Fruit fly (Drosophila melanogaster) whole organism, embryonic: Measurements from ENCODE around the gene BCAS2.

Experiments
- Antp ChIP-seq: fragments of 200-800 bp; sonication (Bioruptor generic); optimal IDR thresholded peaks from 3 replicates; lab custom pipeline; 2016; ENCODE audit warnings: missing biosample characterization, missing genetic modification characterization
- C15 ChIP-seq: fragments of 200-800 bp; sonication (Bioruptor generic); IDR thresholded peaks from 3 replicates; pipeline ENCODE4 v1.3.6; 2022; ENCODE audit warnings: missing biosample characterization, missing genetic modification characterization
- CG10147 ChIP-seq: fragments of 200-800 bp; sonication (Bioruptor generic); optimal IDR thresholded peaks from 2 replicates; lab custom pipeline; 2019; ENCODE audit warnings: missing biosample characterization, mild to moderate bottlenecking, missing genetic modification characterization, moderate library complexity
- CG10274 ChIP-seq: fragments of 200-800 bp; sonication (Bioruptor generic); optimal IDR thresholded peaks from 3 replicates; lab custom pipeline; 2017; ENCODE audit warnings: missing biosample characterization, mild to moderate bottlenecking, missing genetic modification characterization
- CG10462 ChIP-seq: fragments of 200-800 bp; sonication (Bioruptor generic); optimal IDR thresholded peaks from 2 replicates; lab custom pipeline; 2016; ENCODE audit warnings: missing biosample characterization, missing genetic modification characterization
- CG11398 ChIP-seq: fragments of 200-800 bp; sonication (Bioruptor generic); optimal IDR thresholded peaks from 2 replicates; lab custom pipeline; 2016; ENCODE audit warnings: missing biosample characterization, missing genetic modification characterization
- CG11560 ChIP-seq: fragments of 200-800 bp; sonication (Bioruptor generic); IDR thresholded peaks from 3 replicates; pipeline ENCODE4 v1.3.6; 2022; ENCODE audit warnings: missing biosample characterization, missing genetic modification characterization
- CG12391 ChIP-seq: fragments of 200-800 bp; sonication (Bioruptor generic); optimal IDR thresholded peaks from 3 replicates; lab custom pipeline; 2018; ENCODE audit warnings: missing biosample characterization, mild to moderate bottlenecking, missing genetic modification characterization, moderate library complexity
- CG12659 ChIP-seq: fragments of 200-800 bp; sonication (Bioruptor generic); optimal IDR thresholded peaks from 3 replicates; lab custom pipeline; 2017; ENCODE audit warnings: mild to moderate bottlenecking, missing biosample characterization, missing genetic modification reagents, missing genetic modification characterization
- CG14965 ChIP-seq: fragments of 200-800 bp; sonication (Bioruptor generic); optimal IDR thresholded peaks from 2 replicates; lab custom pipeline; 2016; ENCODE audit warnings: missing biosample characterization, missing genetic modification characterization, borderline replicate concordance
- CG15073 ChIP-seq: fragments of 200-800 bp; sonication (Bioruptor generic); optimal IDR thresholded peaks from 2 replicates; lab custom pipeline; 2016; ENCODE audit warnings: missing biosample characterization, missing genetic modification characterization
- CG34224 ChIP-seq: fragments of 200-800 bp; sonication (Bioruptor generic); IDR thresholded peaks from 3 replicates; pipeline ENCODE4 v1.3.6; 2022; ENCODE audit warnings: missing biosample characterization, missing genetic modification characterization; ENCODE audit not compliant: partially characterized antibody
- CG3847 ChIP-seq: fragments of 200-800 bp; sonication (Bioruptor generic); IDR thresholded peaks from 2 replicates; pipeline ENCODE4 v1.3.6; 2022; ENCODE audit warnings: missing biosample characterization, missing genetic modification characterization
- CG4282 ChIP-seq: fragments of 200-800 bp; sonication (Bioruptor generic); optimal IDR thresholded peaks from 2 replicates; lab custom pipeline; 2016; ENCODE audit warnings: missing biosample characterization, missing genetic modification characterization
- CG6272 ChIP-seq: fragments of 200-800 bp; sonication (Bioruptor generic); IDR thresholded peaks from 2 replicates; pipeline ENCODE4 v1.3.6; 2022; ENCODE audit warnings: missing biosample characterization, missing genetic modification characterization
- CG6683 ChIP-seq: fragments of 200-800 bp; sonication (Bioruptor generic); optimal IDR thresholded peaks from 2 replicates; lab custom pipeline; 2017; ENCODE audit warnings: missing biosample characterization, mild to moderate bottlenecking, missing genetic modification characterization, missing genetic modification reagents
- CG6791 ChIP-seq: fragments of 200-800 bp; sonication (Bioruptor generic); IDR thresholded peaks from 3 replicates; pipeline ENCODE4 v1.3.6; 2022; ENCODE audit warnings: missing biosample characterization, missing genetic modification characterization; ENCODE audit not compliant: partially characterized antibody
- CG6854 ChIP-seq: fragments of 200-800 bp; sonication (Bioruptor generic); optimal IDR thresholded peaks from 3 replicates; lab custom pipeline; 2017; ENCODE audit warnings: missing biosample characterization, mild to moderate bottlenecking, missing genetic modification characterization
- CG9797 ChIP-seq: fragments of 200-800 bp; sonication (Bioruptor generic); optimal IDR thresholded peaks from 3 replicates; lab custom pipeline; 2018; ENCODE audit warnings: missing biosample characterization, mild to moderate bottlenecking, missing genetic modification characterization
- D19A ChIP-seq: fragments of 200-800 bp; optimal IDR thresholded peaks from 3 replicates; lab custom pipeline; 2019; ENCODE audit warnings: missing biosample characterization, mild to moderate bottlenecking, missing genetic modification characterization, moderate library complexity
- Dip2 ChIP-seq: fragments of 200-800 bp; sonication (Bioruptor generic); IDR thresholded peaks from 2 replicates; pipeline ENCODE4 v1.3.6; 2022; ENCODE audit warnings: missing biosample characterization, missing genetic modification characterization
- Doc2 ChIP-seq: fragments of 200-800 bp; sonication (Bioruptor generic); IDR thresholded peaks from 2 replicates; pipeline ENCODE4 v1.3.6; 2022; ENCODE audit warnings: missing biosample characterization, missing genetic modification characterization
- Dp ChIP-seq: fragments of 200-800 bp; sonication (Bioruptor generic); optimal IDR thresholded peaks from 2 replicates; lab custom pipeline; 2018; ENCODE audit warnings: missing biosample characterization, mild to moderate bottlenecking, missing genetic modification characterization, moderate library complexity
- Ets97D ChIP-seq: fragments of 200-800 bp; sonication (Bioruptor generic); optimal IDR thresholded peaks from 3 replicates; lab custom pipeline; 2016; ENCODE audit warnings: missing biosample characterization, missing genetic modification characterization
- HLH4C ChIP-seq: fragments of 200-800 bp; sonication (Bioruptor generic); IDR thresholded peaks from 3 replicates; pipeline ENCODE4 v1.3.6; 2022; ENCODE audit warnings: missing biosample characterization, missing genetic modification characterization; ENCODE audit not compliant: partially characterized antibody
- Lim3 ChIP-seq: fragments of 200-800 bp; sonication (Bioruptor generic); IDR thresholded peaks from 2 replicates; pipeline ENCODE4 v1.3.6; 2022; ENCODE audit warnings: missing biosample characterization, missing genetic modification characterization
- Med ChIP-seq: fragments of 200-800 bp; sonication (Bioruptor generic); peaks from one replicate; lab custom pipeline; 2016; ENCODE audit warnings: missing biosample characterization, missing genetic modification characterization, mild to moderate bottlenecking, inconsistent platforms, moderate library complexity
- Myb ChIP-seq: fragments of 200-800 bp; sonication (Bioruptor generic); optimal IDR thresholded peaks from 2 replicates; lab custom pipeline; 2016; ENCODE audit warnings: missing biosample characterization, missing genetic modification characterization
- Six4 ChIP-seq: fragments of 200-800 bp; sonication (Bioruptor generic); optimal IDR thresholded peaks from 2 replicates; lab custom pipeline; 2016; ENCODE audit warnings: missing biosample characterization, missing genetic modification characterization
- Sry-δ ChIP-seq: fragments of 200-800 bp; sonication (Bioruptor generic); optimal IDR thresholded peaks from 2 replicates; lab custom pipeline; 2016; ENCODE audit warnings: missing biosample characterization, missing genetic modification characterization
- TFAM ChIP-seq: fragments of 200-800 bp; sonication (Bioruptor generic); optimal IDR thresholded peaks from 2 replicates; lab custom pipeline; 2017; ENCODE audit warnings: missing biosample characterization, missing genetic modification characterization, inconsistent platforms
- ato ChIP-seq: fragments of 200-800 bp; sonication (Bioruptor generic); IDR thresholded peaks from 2 replicates; pipeline ENCODE4 v1.3.6; 2022; ENCODE audit warnings: missing biosample characterization, missing genetic modification characterization; ENCODE audit not compliant: partially characterized antibody
- caup ChIP-seq: fragments of 200-800 bp; sonication (Bioruptor generic); optimal IDR thresholded peaks from 3 replicates; lab custom pipeline; 2017; ENCODE audit warnings: missing biosample characterization, mild to moderate bottlenecking, missing genetic modification characterization, moderate library complexity; ENCODE audit not compliant: severe bottlenecking
- crol ChIP-seq: fragments of 200-800 bp; sonication (Bioruptor generic); IDR thresholded peaks from 2 replicates; pipeline ENCODE4 v1.3.6; 2022; ENCODE audit warnings: missing biosample characterization, missing genetic modification characterization
- dmrt99B ChIP-seq: fragments of 200-800 bp; sonication (Bioruptor generic); optimal IDR thresholded peaks from 2 replicates; lab custom pipeline; 2018; ENCODE audit warnings: missing biosample characterization, mild to moderate bottlenecking, missing genetic modification characterization, moderate library complexity
- dpn ChIP-seq, 2 experiments: fragments of 200-800 bp; sonication (Bioruptor generic); optimal IDR thresholded peaks; 3 replicates each; lab custom pipeline; 2016; ENCODE audit warnings: missing biosample characterization in 2 of 2, missing genetic modification characterization in 2 of 2
- ems ChIP-seq: fragments of 200-800 bp; sonication (Bioruptor generic); optimal IDR thresholded peaks from 3 replicates; lab custom pipeline; 2016; ENCODE audit warnings: missing biosample characterization, missing genetic modification characterization
- esg ChIP-seq: fragments of 200-800 bp; sonication (Bioruptor generic); conservative IDR thresholded peaks from 2 replicates; pipeline ENCODE4 v1.3.6; 2022; ENCODE audit warnings: missing biosample characterization, missing genetic modification characterization
- ftz-f1 ChIP-seq: fragments of 200-800 bp; sonication (Bioruptor generic); optimal IDR thresholded peaks from 2 replicates; lab custom pipeline; 2016; ENCODE audit warnings: missing biosample characterization, missing genetic modification characterization
- her ChIP-seq: fragments of 200-800 bp; sonication (Bioruptor generic); optimal IDR thresholded peaks from 2 replicates; lab custom pipeline; 2016; ENCODE audit warnings: missing biosample characterization, missing genetic modification characterization
- lilli ChIP-seq: fragments of 200-800 bp; sonication (Bioruptor generic); optimal IDR thresholded peaks from 3 replicates; lab custom pipeline; 2016; ENCODE audit warnings: missing biosample characterization, missing genetic modification characterization
- lmd ChIP-seq: fragments of 200-800 bp; sonication (Bioruptor generic); IDR thresholded peaks from 2 replicates; pipeline ENCODE4 v1.3.6; 2022; ENCODE audit warnings: missing biosample characterization, missing genetic modification characterization
- luna ChIP-seq: fragments of 200-800 bp; sonication (Bioruptor generic); optimal IDR thresholded peaks from 2 replicates; lab custom pipeline; 2016; ENCODE audit warnings: missing biosample characterization, missing genetic modification characterization
- nerfin-1 ChIP-seq: fragments of 200-800 bp; sonication (Bioruptor generic); optimal IDR thresholded peaks from 3 replicates; lab custom pipeline; 2019; ENCODE audit warnings: missing biosample characterization, mild to moderate bottlenecking, missing genetic modification characterization, moderate library complexity
- nerfin-2 ChIP-seq: fragments of 200-800 bp; sonication (Bioruptor generic); IDR thresholded peaks from 2 replicates; pipeline ENCODE4 v1.3.6; 2022; ENCODE audit warnings: missing biosample characterization, missing genetic modification characterization; ENCODE audit not compliant: partially characterized antibody
- peb ChIP-seq: fragments of 200-800 bp; sonication (Bioruptor generic); IDR thresholded peaks from 2 replicates; pipeline ENCODE4 v1.3.6; 2022; ENCODE audit warnings: missing biosample characterization, missing genetic modification characterization
- phol ChIP-seq: fragments of 200-800 bp; sonication (Bioruptor generic); optimal IDR thresholded peaks from 3 replicates; lab custom pipeline; 2018; ENCODE audit warnings: missing biosample characterization, mild to moderate bottlenecking, missing genetic modification characterization, moderate library complexity
- salm ChIP-seq: fragments of 200-800 bp; sonication (Bioruptor generic); optimal IDR thresholded peaks from 2 replicates; lab custom pipeline; 2018; ENCODE audit warnings: missing biosample characterization, mild to moderate bottlenecking, missing genetic modification characterization
- slbo ChIP-seq: fragments of 200-800 bp; sonication (Bioruptor generic); IDR thresholded peaks from 2 replicates; pipeline ENCODE4 v1.3.6; 2022; ENCODE audit warnings: missing biosample characterization, missing genetic modification characterization
- so ChIP-seq: fragments of 200-800 bp; sonication (Bioruptor generic); IDR thresholded peaks from 3 replicates; pipeline ENCODE4 v1.3.6; 2022; ENCODE audit warnings: missing biosample characterization, missing genetic modification characterization
- tx ChIP-seq: fragments of 200-800 bp; sonication (Bioruptor generic); optimal IDR thresholded peaks from 2 replicates; lab custom pipeline; 2016; ENCODE audit warnings: missing biosample characterization, missing genetic modification characterization

BCAS2 gene

DNA sequence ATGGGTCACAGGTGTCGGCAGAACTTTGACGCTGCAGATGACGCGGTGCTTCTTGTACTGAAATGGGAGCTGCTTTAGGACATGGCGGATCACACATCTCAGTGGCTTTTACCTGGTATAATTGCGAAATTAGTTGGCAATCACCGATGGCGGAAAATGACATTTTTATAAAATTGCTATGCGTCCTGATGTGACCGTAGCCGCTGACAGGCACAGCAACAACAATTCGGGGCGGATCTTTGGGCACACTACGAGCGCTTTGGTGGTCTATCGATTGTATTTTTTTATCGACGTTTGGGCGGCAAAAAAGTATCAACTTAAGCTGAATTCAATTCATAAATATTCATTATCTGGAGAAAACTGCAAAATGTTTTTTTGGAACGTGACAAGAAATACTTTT is 31.7 kb upstream of the BCAS2 start, which contains the start of gene CG4951 (continued):
- no peak for TF ChIP-seq Doc2 (GFP tag; lab: Robert Waterston, UW)
- TF ChIP-seq C15 (GFP tag; lab: Robert Waterston, UW): no peak
- no peak for TF ChIP-seq CG10462 (GFP tag; lab: Kevin White, UChicago)
- no peak for TF ChIP-seq salm
- no peak for TF ChIP-seq her
- TF ChIP-seq lilli (GFP tag; lab: Kevin White, UChicago): no peak
- no peak for TF ChIP-seq CG6272 (GFP tag; lab: Robert Waterston, UW)
- no peak for TF ChIP-seq Antp
- no peak for TF ChIP-seq dpn (GFP tag; optimal IDR thresholded peaks at IDR 0.05; lab: Kevin White, UChicago)
- TF ChIP-seq dmrt99B (tag; lab: Kevin White, UChicago): no peak
- no peak for TF ChIP-seq Lim3 (GFP tag; lab: Robert Waterston, UW)
- TF ChIP-seq ftz-f1 (GFP tag; lab: Kevin White, UChicago): no peak
- TF ChIP-seq HLH4C: peak; percentile 75
- no peak for TF ChIP-seq caup (GFP tag; lab: Kevin White, UChicago)
- no peak for TF ChIP-seq peb
- TF ChIP-seq CG6683: no peak
- TF ChIP-seq CG9797: peak; percentile 95
- TF ChIP-seq ato (GFP tag; lab: Robert Waterston, UW): 0 out of 2 replicates have a peak, but pooled peaks have one; percentile 23
- TF ChIP-seq Dp (GFP tag; lab: Kevin White, UChicago): peak; percentile 96
- TF ChIP-seq CG10274 (GFP tag; lab: Kevin White, UChicago): no peak
- TF ChIP-seq CG12391 (tag; lab: Kevin White, UChicago): no peak
- TF ChIP-seq CG12659 (GFP tag; lab: Kevin White, UChicago): peak; percentile 2
- no peak for TF ChIP-seq CG15073 (GFP tag; lab: Kevin White, UChicago)
- no peak for TF ChIP-seq CG11398
- no peak for TF ChIP-seq CG14965 (GFP tag; lab: Kevin White, UChicago)
- peak; percentile 63 for TF ChIP-seq phol (tag; lab: Kevin White, UChicago)
- no peak for TF ChIP-seq luna (GFP tag; lab: Kevin White, UChicago)
- no peak for TF ChIP-seq lmd (GFP tag; lab: Robert Waterston, UW)
- peak; percentile 72 for TF ChIP-seq Ets97D (GFP tag; lab: Kevin White, UChicago)
- TF ChIP-seq nerfin-1: peak; percentile 19
- TF ChIP-seq slbo (GFP tag; lab: Robert Waterston, UW): no peak
- TF ChIP-seq CG3847 (GFP tag; lab: Robert Waterston, UW): peak; percentile 56
- TF ChIP-seq esg (GFP tag; lab: Robert Waterston, UW): no peak
- no peak for TF ChIP-seq Dip2 (GFP tag; lab: Robert Waterston, UW)
- TF ChIP-seq Med (GFP tag; lab: Kevin White, UChicago): peak; percentile 82
- TF ChIP-seq so: no peak
- no peak for TF ChIP-seq ems (GFP tag; lab: Kevin White, UChicago)
- TF ChIP-seq Six4 (GFP tag; lab: Kevin White, UChicago): no peak
- TF ChIP-seq CG34224: peak; percentile 57; the same call in 2 of the 3 replicates
- no peak for TF ChIP-seq CG6854 (GFP tag; lab: Kevin White, UChicago)
- TF ChIP-seq Sry-δ (GFP tag; lab: Kevin White, UChicago): peak; percentile 58
- TF ChIP-seq CG11560 (tag; lab: Robert Waterston, UW): peak; percentile 45; the same call in 1 of the 3 replicates
- TF ChIP-seq Myb: peak; percentile 34
- no peak for TF ChIP-seq CG10147 (GFP tag; lab: Kevin White, UChicago)
- TF ChIP-seq D19A: no peak
- TF ChIP-seq tx (GFP tag; lab: Kevin White, UChicago): no peak
- TF ChIP-seq crol (GFP tag; lab: Robert Waterston, UW): no peak
- no peak for TF ChIP-seq CG4282
- TF ChIP-seq TFAM (GFP tag; lab: Kevin White, UChicago): no peak
- TF ChIP-seq nerfin-2 (GFP tag; lab: Robert Waterston, UW): peak; percentile 62; the same call in 1 of the 2 replicates
- peak; percentile 61; the same call in 2 of the 3 replicates for TF ChIP-seq CG6791 (GFP tag; lab: Robert Waterston, UW)
